Worm (Caenorhabditis elegans) whole organism, L4 larva: Measurements from ENCODE around the gene T23F11.11.

Experiments used
- F44E2.7 ChIP-seq: fragments of 200-800 bp; sonication (Bioruptor generic); IDR thresholded peaks from 2 replicates; pipeline ENCODE4 v2.1.2; 2022; ENCODE audit warnings: missing genetic modification characterization, missing compliant biosample characterization
- R02D3.7 ChIP-seq: fragments of 150-350 bp; sonication (generic microtip); optimal IDR thresholded peaks from 3 replicates; lab custom pipeline; 2014; ENCODE audit warnings: missing biosample characterization, missing genetic modification characterization
- ces-1 ChIP-seq: fragments of 150-350 bp; sonication (generic microtip); optimal IDR thresholded peaks from 4 replicates; lab custom pipeline; 2014; ENCODE audit warnings: missing biosample characterization, missing genetic modification reagents, missing genetic modification characterization
- nhr-237 ChIP-seq: sonication (generic microtip); optimal IDR thresholded peaks from 2 replicates; lab custom pipeline; 2017; ENCODE audit warnings: missing biosample characterization, missing genetic modification characterization

- TF ChIP-seq F44E2.7 (GFP tag; lab: Robert Waterston, UW) (no peak), nhr-237 (tag; lab: Kevin White, UChicago) (no peak), R02D3.7 (tag; lab: Kevin White, UChicago) (no peak), ces-1 (no peak)
These were observed 17.6 kb upstream of the T23F11.11 start, which contains the start of gene ppat-1 for ce11 chrIII:4688965-4689364.
